Worm (Caenorhabditis elegans) whole organism, L4 larva: ENCODE measurements around the gene R08D7.7.

ENCODE experiments used
- D1046.2 ChIP-seq: fragments of 200-800 bp; sonication (Bioruptor generic); IDR thresholded peaks from 2 replicates; pipeline ENCODE4 v1.3.6; 2022; ENCODE audit warnings: missing genetic modification characterization, missing compliant biosample characterization
- F10B5.3 ChIP-seq: sonication (generic microtip); optimal IDR thresholded peaks from 2 replicates; lab custom pipeline; 2016; ENCODE audit warnings: mild to moderate bottlenecking, missing genetic modification characterization, missing compliant biosample characterization
- F26F4.8 ChIP-seq: fragments of 200-800 bp; sonication (Bioruptor generic); conservative IDR thresholded peaks from 2 replicates; pipeline ENCODE4 v1.3.6; 2022; ENCODE audit warnings: missing genetic modification characterization, missing compliant biosample characterization
- F37D6.2 ChIP-seq: sonication (generic microtip); optimal IDR thresholded peaks from 2 replicates; lab custom pipeline; 2016; ENCODE audit warnings: mild to moderate bottlenecking, missing genetic modification characterization, missing compliant biosample characterization
- F49E8.2 ChIP-seq: sonication (generic microtip); optimal IDR thresholded peaks from 2 replicates; lab custom pipeline; 2016; ENCODE audit warnings: missing compliant biosample characterization, mild to moderate bottlenecking, missing genetic modification characterization, borderline replicate concordance
- Y48G9A.11 ChIP-seq: fragments of 200-800 bp; sonication (Bioruptor generic); IDR thresholded peaks from 2 replicates; pipeline ENCODE4 v1.3.6; 2022; ENCODE audit warnings: missing genetic modification reagents, missing genetic modification characterization, missing compliant biosample characterization
- ZK337.2 ChIP-seq: fragments of 200-800 bp; sonication (Bioruptor generic); IDR thresholded peaks from 2 replicates; pipeline ENCODE4 v1.3.6; 2022; ENCODE audit warnings: missing genetic modification reagents, missing genetic modification characterization, missing compliant biosample characterization
- ama-1 ChIP-seq: fragments of 150-350 bp; optimal IDR thresholded peaks from 2 replicates; lab custom pipeline; 2014; ENCODE audit warnings: inconsistent platforms, mixed read lengths
- arid-1 ChIP-seq: fragments of 200-800 bp; sonication (Bioruptor generic); conservative IDR thresholded peaks from 2 replicates; pipeline ENCODE4 v1.3.6; 2022; ENCODE audit warnings: missing genetic modification reagents, missing genetic modification characterization, missing compliant biosample characterization
- attf-4 ChIP-seq: sonication (generic microtip); optimal IDR thresholded peaks from 3 replicates; lab custom pipeline; 2017; ENCODE audit warnings: missing biosample characterization, missing genetic modification characterization
- ceh-32 ChIP-seq: sonication (generic microtip); optimal IDR thresholded peaks from 2 replicates; lab custom pipeline; 2016; ENCODE audit warnings: mild to moderate bottlenecking, missing genetic modification characterization, missing compliant biosample characterization; ENCODE audit not compliant: poor library complexity
- ceh-62 ChIP-seq: sonication (generic microtip); optimal IDR thresholded peaks from 2 replicates; lab custom pipeline; 2017; ENCODE audit warnings: missing biosample characterization, missing genetic modification characterization
- ceh-82 ChIP-seq: sonication (generic microtip); optimal IDR thresholded peaks from 2 replicates; lab custom pipeline; 2017; ENCODE audit warnings: missing biosample characterization, missing genetic modification characterization
- daf-12 ChIP-seq: fragments of 150-350 bp; optimal IDR thresholded peaks from 2 replicates; lab custom pipeline; 2014; ENCODE audit warnings: missing biosample characterization, missing genetic modification reagents, missing genetic modification characterization
- dmd-6 ChIP-seq: fragments of 200-800 bp; sonication (Bioruptor generic); IDR thresholded peaks from 2 replicates; pipeline ENCODE4 v1.3.6; 2022; ENCODE audit warnings: missing genetic modification reagents, missing genetic modification characterization, missing compliant biosample characterization
- dmd-9 ChIP-seq: fragments of 200-800 bp; sonication (Bioruptor generic); IDR thresholded peaks from 2 replicates; pipeline ENCODE4 v1.3.6; 2022; ENCODE audit warnings: missing genetic modification reagents, missing genetic modification characterization, missing compliant biosample characterization
- dpl-1 ChIP-seq: fragments of 150-350 bp; optimal IDR thresholded peaks from 2 replicates; lab custom pipeline; 2014; ENCODE audit warnings: missing biosample characterization, missing genetic modification reagents, missing genetic modification characterization
- duxl-1 ChIP-seq: sonication (generic microtip); optimal IDR thresholded peaks from 2 replicates; lab custom pipeline; 2016; ENCODE audit warnings: mild to moderate bottlenecking, missing genetic modification characterization, moderate library complexity, missing compliant biosample characterization; ENCODE audit not compliant: poor library complexity
- dve-1 ChIP-seq: sonication (generic microtip); optimal IDR thresholded peaks from 2 replicates; lab custom pipeline; 2017; ENCODE audit warnings: antibody characterized with exemption, mild to moderate bottlenecking, missing genetic modification characterization, missing compliant biosample characterization; ENCODE audit not compliant: insufficient read depth
- egl-27 ChIP-seq: sonication (generic microtip); optimal IDR thresholded peaks from 3 replicates; lab custom pipeline; 2017; ENCODE audit warnings: missing biosample characterization, missing genetic modification reagents, missing genetic modification characterization
- egl-43 ChIP-seq: fragments of 200-800 bp; sonication (Bioruptor generic); IDR thresholded peaks from 2 replicates; pipeline ENCODE4 v1.3.6; 2022; ENCODE audit warnings: missing genetic modification reagents, missing genetic modification characterization, missing compliant biosample characterization
- fkh-10 ChIP-seq: fragments of 150-350 bp; optimal IDR thresholded peaks from 2 replicates; lab custom pipeline; 2014; ENCODE audit warnings: missing biosample characterization, missing genetic modification reagents, missing genetic modification characterization
- fos-1 ChIP-seq: fragments of 150-350 bp; optimal IDR thresholded peaks from 2 replicates; lab custom pipeline; 2014; ENCODE audit warnings: missing biosample characterization, missing genetic modification characterization
- hif-1 ChIP-seq, 2 experiments: sonication (generic microtip); optimal IDR thresholded peaks; 2 replicates each; lab custom pipeline; 2016 to 2017; ENCODE audit warnings: missing compliant biosample characterization in 2 of 2, missing genetic modification characterization in 2 of 2, missing genetic modification reagents in 2 of 2, missing genotype in 2 of 2, mild to moderate bottlenecking in 1 of 2
- hlh-11 ChIP-seq: fragments of 200-800 bp; sonication (Bioruptor generic); optimal IDR thresholded peaks from 2 replicates; lab custom pipeline; 2018; ENCODE audit warnings: mild to moderate bottlenecking, missing genetic modification characterization, missing compliant biosample characterization
- hmg-1.1 ChIP-seq: fragments of 200-800 bp; sonication (Bioruptor generic); IDR thresholded peaks from 2 replicates; pipeline ENCODE4 v1.3.6; 2022; ENCODE audit warnings: missing genetic modification reagents, missing genetic modification characterization, missing compliant biosample characterization
- jun-1 ChIP-seq: fragments of 150-350 bp; optimal IDR thresholded peaks from 2 replicates; lab custom pipeline; 2014; ENCODE audit warnings: missing biosample characterization, missing genetic modification reagents, missing genetic modification characterization
- lsy-2 ChIP-seq, 2 experiments: fragments of 150-350 bp in 1 of 2; sonication (generic microtip) in 1 of 2; optimal IDR thresholded peaks; 2 replicates each; lab custom pipeline; 2014 to 2017; ENCODE audit warnings: missing biosample characterization in 2 of 2, missing genetic modification characterization in 2 of 2
- madf-9 ChIP-seq: fragments of 200-800 bp; sonication (Bioruptor generic); conservative IDR thresholded peaks from 2 replicates; pipeline ENCODE4 v1.3.6; 2022; ENCODE audit warnings: missing genetic modification reagents, missing genetic modification characterization, missing compliant biosample characterization
- mdl-1 ChIP-seq, 2 experiments: fragments of 150-350 bp in 1 of 2; sonication (generic microtip) in 1 of 2; optimal IDR thresholded peaks; 2 replicates each; lab custom pipeline; 2014 to 2017; ENCODE audit warnings: missing biosample characterization in 2 of 2, missing genetic modification characterization in 2 of 2
- mxl-3 ChIP-seq: fragments of 200-800 bp; sonication (Bioruptor generic); optimal IDR thresholded peaks from 2 replicates; lab custom pipeline; 2018; ENCODE audit warnings: mild to moderate bottlenecking, missing genetic modification characterization, missing compliant biosample characterization
- nhr-102 ChIP-seq: sonication (generic microtip); optimal IDR thresholded peaks from 2 replicates; lab custom pipeline; 2016; ENCODE audit warnings: mild to moderate bottlenecking, missing genetic modification characterization, moderate library complexity, missing compliant biosample characterization
- nhr-11 ChIP-seq: fragments of 150-350 bp; optimal IDR thresholded peaks from 2 replicates; lab custom pipeline; 2014; ENCODE audit warnings: missing biosample characterization, missing genetic modification characterization
- nhr-28 ChIP-seq: fragments of 150-350 bp; optimal IDR thresholded peaks from 2 replicates; lab custom pipeline; 2014; ENCODE audit warnings: missing biosample characterization, missing genetic modification characterization
- nhr-42 ChIP-seq: fragments of 200-800 bp; sonication (Bioruptor generic); IDR thresholded peaks from 2 replicates; pipeline ENCODE4 v1.3.6; 2022; ENCODE audit warnings: missing genetic modification characterization, missing compliant biosample characterization
- nhr-48 ChIP-seq: sonication (generic microtip); optimal IDR thresholded peaks from 2 replicates; lab custom pipeline; 2016; ENCODE audit warnings: mild to moderate bottlenecking, missing genetic modification characterization, missing compliant biosample characterization
- nhr-6 ChIP-seq: fragments of 150-350 bp; optimal IDR thresholded peaks from 2 replicates; lab custom pipeline; 2014; ENCODE audit warnings: missing biosample characterization, missing genetic modification characterization
- nhr-76 ChIP-seq: fragments of 150-350 bp; optimal IDR thresholded peaks from 2 replicates; lab custom pipeline; 2014; ENCODE audit warnings: missing biosample characterization, missing genetic modification characterization
- pha-4 ChIP-seq, 2 experiments: fragments of 150-350 bp in 1 of 2; fragments of 200-800 bp in 1 of 2; sonication (Bioruptor generic) in 1 of 2; IDR thresholded peaks in 1 of 2; optimal IDR thresholded peaks in 1 of 2; 2 replicates each; pipeline versions ENCODE4 v1.3.6 to Lab custom; 2014 to 2022; ENCODE audit warnings: missing genetic modification characterization in 2 of 2, missing genetic modification reagents in 2 of 2, missing biosample characterization in 1 of 2, missing compliant biosample characterization in 1 of 2
- pqm-1 ChIP-seq: sonication (generic microtip); optimal IDR thresholded peaks from 2 replicates; lab custom pipeline; 2017; ENCODE audit warnings: missing biosample characterization, missing genetic modification characterization
- set-16 ChIP-seq: fragments of 200-800 bp; sonication (Bioruptor generic); IDR thresholded peaks from 2 replicates; pipeline ENCODE4 v1.3.6; 2022; ENCODE audit warnings: missing genetic modification reagents, missing genetic modification characterization, missing compliant biosample characterization
- skn-1 ChIP-seq: fragments of 150-350 bp; optimal IDR thresholded peaks from 2 replicates; lab custom pipeline; 2014; ENCODE audit warnings: missing biosample characterization, missing genetic modification characterization
- spr-1 ChIP-seq: sonication (generic microtip); optimal IDR thresholded peaks from 2 replicates; lab custom pipeline; 2016; ENCODE audit warnings: mild to moderate bottlenecking, missing genetic modification characterization, missing compliant biosample characterization
- tag-97 ChIP-seq: fragments of 200-800 bp; sonication (Bioruptor generic); IDR thresholded peaks from 2 replicates; pipeline ENCODE4 v1.3.6; 2022; ENCODE audit warnings: missing genetic modification characterization, missing compliant biosample characterization
- unc-130 ChIP-seq: sonication (generic microtip); optimal IDR thresholded peaks from 2 replicates; lab custom pipeline; 2016; ENCODE audit warnings: missing genetic modification reagents, missing genetic modification characterization, missing compliant biosample characterization
- unc-39 ChIP-seq: sonication (generic microtip); optimal IDR thresholded peaks from 2 replicates; lab custom pipeline; 2017; ENCODE audit warnings: missing biosample characterization, missing genetic modification characterization
- unc-62 ChIP-seq, 3 experiments: fragments of 150-350 bp in 1 of 3; sonication (generic microtip); optimal IDR thresholded peaks in 2 of 3; peaks in 1 of 3; 1 replicate in 1 of 3; 2 replicates in 2 of 3; lab custom pipeline; 2014 to 2017; ENCODE audit warnings: missing biosample characterization in 3 of 3, missing genetic modification characterization in 3 of 3, missing genetic modification reagents in 3 of 3, missing genotype in 1 of 3
- zag-1 ChIP-seq: fragments of 150-350 bp; optimal IDR thresholded peaks from 2 replicates; lab custom pipeline; 2014; ENCODE audit warnings: missing biosample characterization, missing genetic modification characterization
- zip-2 ChIP-seq: fragments of 150-350 bp; optimal IDR thresholded peaks from 2 replicates; lab custom pipeline; 2014; ENCODE audit warnings: missing biosample characterization, missing genetic modification characterization
- ztf-11 ChIP-seq: fragments of 150-350 bp; optimal IDR thresholded peaks from 2 replicates; lab custom pipeline; 2014; ENCODE audit warnings: missing biosample characterization, missing genetic modification characterization

Gene R08D7.7

ce11 chrIII:8985461-8985860, 4.4 kb upstream of the R08D7.7 start:
- no peak for TF ChIP-seq ama-1
- TF ChIP-seq F49E8.2 (tag; lab: Kevin White, UChicago) = no peak
- no peak for TF ChIP-seq duxl-1
- TF ChIP-seq unc-39 (tag; lab: Kevin White, UChicago) = no peak
- no peak for TF ChIP-seq hmg-1.1 (GFP tag; lab: Robert Waterston, UW)
- no peak for TF ChIP-seq daf-12 (tag; lab: Kevin White, UChicago)
- TF ChIP-seq spr-1 (tag; lab: Kevin White, UChicago) = no peak
- TF ChIP-seq Y48G9A.11 (GFP tag; lab: Robert Waterston, UW) = no peak
- no peak for TF ChIP-seq unc-130 (GFP tag; lab: Kevin White, UChicago)
- TF ChIP-seq ceh-62 (tag; lab: Kevin White, UChicago) = no peak

ce11 chrIII:8985965-8986364, 3.9 kb upstream of the R08D7.7 start:
- no peak for TF ChIP-seq ceh-82
- TF ChIP-seq hmg-1.1 (GFP tag; lab: Robert Waterston, UW) = no peak
- TF ChIP-seq madf-9 (GFP tag; lab: Robert Waterston, UW) = no peak
- TF ChIP-seq nhr-48 (tag; lab: Kevin White, UChicago) = peak; percentile 22
- no peak for TF ChIP-seq arid-1
- no peak for TF ChIP-seq tag-97 (GFP tag; lab: Robert Waterston, UW)
- TF ChIP-seq F37D6.2 = no peak
- no peak for TF ChIP-seq F10B5.3 (tag; lab: Kevin White, UChicago)
- TF ChIP-seq pha-4 (GFP tag; IDR thresholded peaks at IDR 0.05; lab: Robert Waterston, UW) = no peak
- TF ChIP-seq pha-4 (tag; optimal IDR thresholded peaks at IDR 0.05; lab: Kevin White, UChicago) = no peak
- TF ChIP-seq skn-1 = no peak
- no peak for TF ChIP-seq ZK337.2 (GFP tag; lab: Robert Waterston, UW)
- no peak for TF ChIP-seq nhr-6 (tag; lab: Kevin White, UChicago)
- no peak for TF ChIP-seq jun-1 (tag; lab: Kevin White, UChicago)
- no peak for TF ChIP-seq dpl-1 (GFP tag; lab: Kevin White, UChicago)
- no peak for TF ChIP-seq nhr-42 (GFP tag; lab: Robert Waterston, UW)
- TF ChIP-seq attf-4 (tag; lab: Kevin White, UChicago) = no peak
- TF ChIP-seq egl-27 (tag; lab: Kevin White, UChicago) = no peak
- TF ChIP-seq fkh-10 = no peak
- TF ChIP-seq mxl-3 (GFP tag; lab: Kevin White, UChicago) = peak; percentile 3
- no peak for TF ChIP-seq zag-1 (tag; lab: Kevin White, UChicago)
- TF ChIP-seq dmd-6 = peak; percentile 27; the same call in 1 of the 2 replicates
- TF ChIP-seq daf-12 (tag; lab: Kevin White, UChicago) = no peak
- TF ChIP-seq dve-1 (tag; lab: Kevin White, UChicago) = peak; percentile 39
- TF ChIP-seq lsy-2 (tag; optimal IDR thresholded peaks at IDR 0.05; lab: Kevin White, UChicago) = peak in 1 of 2 experiments; percentile 20
- no peak for TF ChIP-seq nhr-76
- no peak for TF ChIP-seq dmd-9
- TF ChIP-seq nhr-28 (tag; lab: Kevin White, UChicago) = peak; percentile 69
- no peak for TF ChIP-seq fos-1 (tag; lab: Kevin White, UChicago)
- TF ChIP-seq pqm-1 = peak; percentile 50
- peak; percentile 75 for TF ChIP-seq hlh-11 (tag; lab: Kevin White, UChicago)
- TF ChIP-seq D1046.2 (GFP tag; lab: Robert Waterston, UW) = no peak
- peak in 1 of 2 experiments; percentile 86 for TF ChIP-seq unc-62 (GFP tag; optimal IDR thresholded peaks at IDR 0.05 in 1 of 2; lab: Kevin White, UChicago)
- no peak for TF ChIP-seq unc-62 (tag; optimal IDR thresholded peaks at IDR 0.05; lab: Kevin White, UChicago)
- TF ChIP-seq ztf-11 (tag; lab: Kevin White, UChicago) = no peak
- peak in 1 of 2 experiments; percentile 61 for TF ChIP-seq mdl-1 (tag; optimal IDR thresholded peaks at IDR 0.05; lab: Kevin White, UChicago)
- TF ChIP-seq F26F4.8 (GFP tag; lab: Robert Waterston, UW) = no peak
- no peak for TF ChIP-seq hif-1 (tag; optimal IDR thresholded peaks at IDR 0.05; lab: Kevin White, UChicago)
- no peak for TF ChIP-seq nhr-11 (tag; lab: Kevin White, UChicago)
- no peak for TF ChIP-seq set-16
- TF ChIP-seq nhr-102 (tag; lab: Kevin White, UChicago) = no peak
- TF ChIP-seq ceh-32 (tag; lab: Kevin White, UChicago) = no peak
- no peak for TF ChIP-seq ceh-62 (tag; lab: Kevin White, UChicago)
- no peak for TF ChIP-seq egl-43
- TF ChIP-seq zip-2 (tag; lab: Kevin White, UChicago) = no peak
